Fruit fly (Drosophila melanogaster): Measurements from ENCODE around the gene CG31415.

- TF ChIP-seq Dll (optimal IDR thresholded peaks at IDR 0.05) (no peak), CG8478 (optimal IDR thresholded peaks at IDR 0.05) (no peak), pan (optimal IDR thresholded peaks at IDR 0.05) (no peak), EcR (GFP tag; optimal IDR thresholded peaks at IDR 0.05) (no peak), usp (GFP tag; optimal IDR thresholded peaks at IDR 0.05) (no peak)
Measured at dm6 chr3R:9767620-9768592, 24.6 kb downstream of the CG31415 start, which contains the start of gene Naa80.
